Worm (Caenorhabditis elegans) whole organism, L4 larva: Measurements from ENCODE around the gene Y39B6A.5.

Experiments
- F44E2.7 ChIP-seq: fragments of 200-800 bp; sonication (Bioruptor generic); IDR thresholded peaks from 2 replicates; pipeline ENCODE4 v2.1.2; 2022; ENCODE audit warnings: missing genetic modification characterization, missing compliant biosample characterization
- F49E8.2 ChIP-seq: sonication (generic microtip); optimal IDR thresholded peaks from 2 replicates; lab custom pipeline; 2016; ENCODE audit warnings: missing compliant biosample characterization, mild to moderate bottlenecking, missing genetic modification characterization, borderline replicate concordance
- T20F7.1 ChIP-seq: fragments of 200-800 bp; sonication (Bioruptor generic); optimal IDR thresholded peaks from 2 replicates; lab custom pipeline; 2018; ENCODE audit warnings: mild to moderate bottlenecking, missing genetic modification characterization, missing compliant biosample characterization
- T26A8.4 ChIP-seq: fragments of 200-800 bp; sonication (Bioruptor generic); IDR thresholded peaks from 2 replicates; pipeline ENCODE4 v1.3.6; 2022; ENCODE audit warnings: missing genetic modification characterization, missing compliant biosample characterization
- Y5F2A.4 ChIP-seq: fragments of 200-800 bp; sonication (Bioruptor generic); optimal IDR thresholded peaks from 2 replicates; lab custom pipeline; 2018; ENCODE audit warnings: mild to moderate bottlenecking, missing genetic modification characterization, missing compliant biosample characterization
- ZK337.2 ChIP-seq: fragments of 200-800 bp; sonication (Bioruptor generic); IDR thresholded peaks from 2 replicates; pipeline ENCODE4 v1.3.6; 2022; ENCODE audit warnings: missing genetic modification reagents, missing genetic modification characterization, missing compliant biosample characterization
- aha-1 ChIP-seq: fragments of 150-350 bp; peaks from one replicate; lab custom pipeline; 2014; ENCODE audit warnings: missing biosample characterization, missing genetic modification characterization
- aly-2 ChIP-seq: sonication (generic microtip); optimal IDR thresholded peaks from 2 replicates; lab custom pipeline; 2018; ENCODE audit warnings: missing biosample characterization, missing genetic modification characterization
- ceh-20 ChIP-seq: fragments of 200-800 bp; sonication (Bioruptor generic); IDR thresholded peaks from 2 replicates; pipeline ENCODE4 v1.3.6; 2022; ENCODE audit warnings: missing genetic modification reagents, missing genetic modification characterization, missing compliant biosample characterization
- ceh-28 ChIP-seq: fragments of 150-350 bp; optimal IDR thresholded peaks from 2 replicates; lab custom pipeline; 2014; ENCODE audit warnings: missing biosample characterization, missing genetic modification reagents, missing genetic modification characterization
- ceh-44 ChIP-seq: fragments of 200-800 bp; sonication (Bioruptor generic); IDR thresholded peaks from 2 replicates; pipeline ENCODE4 v1.3.6; 2022; ENCODE audit warnings: missing genetic modification reagents, missing genetic modification characterization, missing compliant biosample characterization
- ceh-82 ChIP-seq: sonication (generic microtip); optimal IDR thresholded peaks from 2 replicates; lab custom pipeline; 2017; ENCODE audit warnings: missing biosample characterization, missing genetic modification characterization
- cey-2 ChIP-seq: sonication (generic microtip); optimal IDR thresholded peaks from 3 replicates; lab custom pipeline; 2017; ENCODE audit warnings: missing genetic modification characterization, mild to moderate bottlenecking, missing compliant biosample characterization, antibody characterized with exemption, borderline replicate concordance; ENCODE audit not compliant: insufficient read depth
- ctbp-1 ChIP-seq: fragments of 200-800 bp; sonication (Bioruptor generic); IDR thresholded peaks from 2 replicates; pipeline ENCODE4 v1.3.6; 2022; ENCODE audit warnings: missing genetic modification reagents, missing genetic modification characterization, missing compliant biosample characterization
- daf-16 ChIP-seq, 3 experiments: sonication (generic microtip); optimal IDR thresholded peaks; 2 replicates each; lab custom pipeline; 2016 to 2017; ENCODE audit warnings: missing genetic modification characterization in 3 of 3, missing genetic modification reagents in 3 of 3, mild to moderate bottlenecking in 2 of 3, missing compliant biosample characterization in 2 of 3, missing biosample characterization in 1 of 3, moderate library complexity in 1 of 3
- daf-8 ChIP-seq: fragments of 200-800 bp; sonication (Bioruptor generic); IDR thresholded peaks from 2 replicates; pipeline ENCODE4 v1.3.6; 2022; ENCODE audit warnings: missing genetic modification characterization, missing compliant biosample characterization
- dmd-8 ChIP-seq: fragments of 200-800 bp; sonication (Bioruptor generic); IDR thresholded peaks from 2 replicates; pipeline ENCODE4 v1.3.6; 2022; ENCODE audit warnings: missing genetic modification characterization, missing compliant biosample characterization
- hlh-11 ChIP-seq: fragments of 200-800 bp; sonication (Bioruptor generic); optimal IDR thresholded peaks from 2 replicates; lab custom pipeline; 2018; ENCODE audit warnings: mild to moderate bottlenecking, missing genetic modification characterization, missing compliant biosample characterization
- jun-1 ChIP-seq: fragments of 150-350 bp; optimal IDR thresholded peaks from 2 replicates; lab custom pipeline; 2014; ENCODE audit warnings: missing biosample characterization, missing genetic modification reagents, missing genetic modification characterization
- lim-7 ChIP-seq: fragments of 200-800 bp; sonication (Bioruptor generic); IDR thresholded peaks from 2 replicates; pipeline ENCODE4 v1.3.6; 2022; ENCODE audit warnings: missing genetic modification characterization, missing compliant biosample characterization
- lin-1 ChIP-seq: fragments of 200-800 bp; sonication (Bioruptor generic); IDR thresholded peaks from 2 replicates; pipeline ENCODE4 v1.3.6; 2022; ENCODE audit warnings: missing genetic modification reagents, missing genetic modification characterization, missing compliant biosample characterization
- lin-13 ChIP-seq: fragments of 150-350 bp; optimal IDR thresholded peaks from 2 replicates; lab custom pipeline; 2014; ENCODE audit warnings: missing biosample characterization, missing genetic modification reagents, missing genetic modification characterization
- lsy-2 ChIP-seq, 2 experiments: fragments of 150-350 bp in 1 of 2; sonication (generic microtip) in 1 of 2; optimal IDR thresholded peaks; 2 replicates each; lab custom pipeline; 2014 to 2017; ENCODE audit warnings: missing biosample characterization in 2 of 2, missing genetic modification characterization in 2 of 2
- madf-5 ChIP-seq, 2 experiments: fragments of 200-800 bp; sonication (Bioruptor generic); IDR thresholded peaks; 2 replicates each; pipeline ENCODE4 v1.3.6; 2022; ENCODE audit warnings: missing compliant biosample characterization in 2 of 2, missing genetic modification characterization in 2 of 2
- mes-2 ChIP-seq: sonication (generic microtip); optimal IDR thresholded peaks from 2 replicates; lab custom pipeline; 2016; ENCODE audit warnings: missing genotype, mild to moderate bottlenecking, missing genetic modification characterization, missing compliant biosample characterization; ENCODE audit not compliant: poor library complexity, severe bottlenecking
- nhr-10 ChIP-seq: fragments of 150-350 bp; optimal IDR thresholded peaks from 2 replicates; lab custom pipeline; 2014; ENCODE audit warnings: missing biosample characterization, missing genetic modification characterization
- nhr-11 ChIP-seq: fragments of 150-350 bp; optimal IDR thresholded peaks from 2 replicates; lab custom pipeline; 2014; ENCODE audit warnings: missing biosample characterization, missing genetic modification characterization
- nhr-111 ChIP-seq: fragments of 200-800 bp; sonication (Bioruptor generic); optimal IDR thresholded peaks from 2 replicates; lab custom pipeline; 2018; ENCODE audit warnings: mild to moderate bottlenecking, missing genetic modification characterization, missing compliant biosample characterization
- nhr-25 ChIP-seq: sonication (generic microtip); optimal IDR thresholded peaks from 2 replicates; lab custom pipeline; 2017; ENCODE audit warnings: missing genetic modification characterization, mild to moderate bottlenecking, missing compliant biosample characterization, antibody characterized with exemption, moderate library complexity, borderline replicate concordance; ENCODE audit not compliant: insufficient read depth
- nhr-28 ChIP-seq: fragments of 150-350 bp; optimal IDR thresholded peaks from 2 replicates; lab custom pipeline; 2014; ENCODE audit warnings: missing biosample characterization, missing genetic modification characterization
- nhr-42 ChIP-seq: fragments of 200-800 bp; sonication (Bioruptor generic); IDR thresholded peaks from 2 replicates; pipeline ENCODE4 v1.3.6; 2022; ENCODE audit warnings: missing genetic modification characterization, missing compliant biosample characterization
- nhr-76 ChIP-seq: fragments of 150-350 bp; optimal IDR thresholded peaks from 2 replicates; lab custom pipeline; 2014; ENCODE audit warnings: missing biosample characterization, missing genetic modification characterization
- set-16 ChIP-seq: fragments of 200-800 bp; sonication (Bioruptor generic); IDR thresholded peaks from 2 replicates; pipeline ENCODE4 v1.3.6; 2022; ENCODE audit warnings: missing genetic modification reagents, missing genetic modification characterization, missing compliant biosample characterization
- skn-1 ChIP-seq: fragments of 150-350 bp; optimal IDR thresholded peaks from 2 replicates; lab custom pipeline; 2014; ENCODE audit warnings: missing biosample characterization, missing genetic modification characterization
- snpc-1.2 ChIP-seq: fragments of 200-800 bp; sonication (Bioruptor generic); IDR thresholded peaks from 2 replicates; pipeline ENCODE4 v1.3.6; 2022; ENCODE audit warnings: missing genetic modification reagents, missing genetic modification characterization, missing compliant biosample characterization
- tag-97 ChIP-seq: fragments of 200-800 bp; sonication (Bioruptor generic); IDR thresholded peaks from 2 replicates; pipeline ENCODE4 v1.3.6; 2022; ENCODE audit warnings: missing genetic modification characterization, missing compliant biosample characterization
- zag-1 ChIP-seq: fragments of 150-350 bp; optimal IDR thresholded peaks from 2 replicates; lab custom pipeline; 2014; ENCODE audit warnings: missing biosample characterization, missing genetic modification characterization
- zfp-3 ChIP-seq: fragments of 200-800 bp; sonication (Bioruptor generic); conservative IDR thresholded peaks from 2 replicates; pipeline ENCODE4 v1.3.6; 2022; ENCODE audit warnings: missing genetic modification reagents, missing genetic modification characterization, missing compliant biosample characterization
- ztf-7 ChIP-seq: fragments of 150-350 bp; optimal IDR thresholded peaks from 2 replicates; lab custom pipeline; 2014; ENCODE audit warnings: missing biosample characterization, missing genetic modification characterization

The Y39B6A.5 gene

ce11 chrV:19136206-19136605, 22.5 kb downstream of the Y39B6A.5 start, which contains the start of gene Y39B6A.9:
Gene Y39B6A.9 (plus strand): TSS chrV:19136506.
- TF ChIP-seq Y5F2A.4 (GFP tag; lab: Kevin White, UChicago) (no peak), aha-1 (peak; percentile 28)
- TF ChIP-seq, all 104 proteins: peak for 1

ce11 chrV:19133507-19133906, 25.2 kb downstream of the Y39B6A.5 start, which contains the start of gene Y39B6A.10:
Gene Y39B6A.10 (minus strand): TSS chrV:19133607.
- no peak for TF ChIP-seq snpc-1.2
- no peak for TF ChIP-seq set-16
- TF ChIP-seq nhr-11 (tag; lab: Kevin White, UChicago): no peak
- no peak for TF ChIP-seq zfp-3 (GFP tag; lab: Robert Waterston, UW)
- TF ChIP-seq jun-1 (tag; lab: Kevin White, UChicago): no peak
- no peak for TF ChIP-seq ceh-28 (tag; lab: Kevin White, UChicago)
- no peak for TF ChIP-seq nhr-76 (tag; lab: Kevin White, UChicago)
- TF ChIP-seq nhr-28: no peak
- no peak for TF ChIP-seq ceh-82 (tag; lab: Kevin White, UChicago)

ce11 chrV:19131848-19132401, 26.8 kb downstream of the Y39B6A.5 start:
- TF ChIP-seq lin-13: no peak
- TF ChIP-seq ceh-28 (tag; lab: Kevin White, UChicago): peak; percentile 82
- no peak for TF ChIP-seq ceh-44 (GFP tag; lab: Robert Waterston, UW)
- TF ChIP-seq tag-97 (GFP tag; lab: Robert Waterston, UW): no peak
- TF ChIP-seq F49E8.2: no peak
- no peak for TF ChIP-seq set-16
- TF ChIP-seq F44E2.7 (GFP tag; lab: Robert Waterston, UW): 0 out of 2 replicates have a peak, but pooled peaks have one; percentile 12
- no peak for TF ChIP-seq nhr-10 (tag; lab: Kevin White, UChicago)

- TF ChIP-seq T26A8.4 (GFP tag; lab: Robert Waterston, UW): no peak
- TF ChIP-seq set-16: peak; percentile 89
- no peak for TF ChIP-seq lin-1
- TF ChIP-seq cey-2 (tag; lab: Kevin White, UChicago): no peak
- 0 out of 2 replicates have a peak, but pooled peaks have one; percentile 28 for TF ChIP-seq ZK337.2
These were observed 29.0 kb downstream of the Y39B6A.5 start for ce11 chrV:19129497-19130212.

ce11 chrV:19127225-19127624, 31.5 kb downstream of the Y39B6A.5 start, which contains the start of gene dyf-17:
Gene dyf-17 (plus strand): TSS chrV:19127525.
- no peak for TF ChIP-seq lsy-2 (tag; optimal IDR thresholded peaks at IDR 0.05; lab: Kevin White, UChicago)
- TF ChIP-seq ceh-20 (GFP tag; lab: Robert Waterston, UW): no peak
- peak; percentile 40 for TF ChIP-seq aha-1
- TF ChIP-seq nhr-42 (GFP tag; lab: Robert Waterston, UW): no peak
- no peak for TF ChIP-seq ZK337.2
- TF ChIP-seq ctbp-1 (GFP tag; lab: Robert Waterston, UW): no peak
- TF ChIP-seq hlh-11 (tag; lab: Kevin White, UChicago): no peak
- no peak for TF ChIP-seq nhr-25 (tag; lab: Kevin White, UChicago)
- no peak for TF ChIP-seq Y5F2A.4 (GFP tag; lab: Kevin White, UChicago)

ce11 chrV:19125812-19126211, 32.9 kb downstream of the Y39B6A.5 start:
- peak; percentile 78 for TF ChIP-seq T20F7.1 (GFP tag; lab: Kevin White, UChicago)
- 0 out of 4 replicates have a peak, but pooled peaks have one; percentile 32 to 74 for TF ChIP-seq madf-5 (GFP tag; IDR thresholded peaks at IDR 0.05; lab: Robert Waterston, UW)
- no peak for TF ChIP-seq daf-8
- peak; percentile 64 for TF ChIP-seq mes-2 (tag; lab: Kevin White, UChicago)
- TF ChIP-seq skn-1 (tag; lab: Kevin White, UChicago): no peak
- TF ChIP-seq nhr-42 (GFP tag; lab: Robert Waterston, UW): no peak; the same call in 1 of the 2 replicates
- TF ChIP-seq Y5F2A.4 (GFP tag; lab: Kevin White, UChicago): peak; percentile 70
- TF ChIP-seq lin-13: peak; percentile 50
- no peak for TF ChIP-seq ztf-7 (tag; lab: Kevin White, UChicago)
- TF ChIP-seq nhr-111: peak; percentile 62
- TF ChIP-seq lim-7 (GFP tag; lab: Robert Waterston, UW): peak; percentile 91
- TF ChIP-seq daf-16 (GFP tag; optimal IDR thresholded peaks at IDR 0.05; lab: Kevin White, UChicago): peak in 1 of 2 experiments; percentile 55
- TF ChIP-seq daf-16 (tag; optimal IDR thresholded peaks at IDR 0.05; lab: Kevin White, UChicago): peak; percentile 48
- no peak for TF ChIP-seq zag-1 (tag; lab: Kevin White, UChicago)
- no peak for TF ChIP-seq aly-2 (tag; lab: Kevin White, UChicago)
- peak; percentile 83 for TF ChIP-seq dmd-8
